Worm (Caenorhabditis elegans): ENCODE results near the gene frpr-1.

ce11 chrX:8147398-8147797 is 18.0 kb upstream of the frpr-1 start, which contains the start of gene C02B8.1:
- TF ChIP-seq Y95B8A.8 (GFP tag; IDR thresholded peaks at IDR 0.05) (no peak), F49E8.2 (tag; optimal IDR thresholded peaks at IDR 0.05; ENCODE audit: insufficient read depth) (no peak), ets-4 (GFP tag; optimal IDR thresholded peaks at IDR 0.05) (no peak)
